Fruit fly (Drosophila melanogaster) whole organism, embryonic: ENCODE results near the gene CheB38b.

Experiments used
- Bgb ChIP-seq: fragments of 200-800 bp; sonication (Bioruptor generic); IDR thresholded peaks from 2 replicates; pipeline ENCODE4 v1.3.6; 2022; ENCODE audit warnings: missing biosample characterization, missing genetic modification characterization; ENCODE audit not compliant: partially characterized antibody
- CG11085 ChIP-seq: fragments of 200-800 bp; sonication (Bioruptor generic); IDR thresholded peaks from 2 replicates; pipeline ENCODE4 v1.3.6; 2022; ENCODE audit warnings: missing biosample characterization, missing genetic modification characterization
- CG12155 ChIP-seq: fragments of 200-800 bp; sonication (Bioruptor generic); optimal IDR thresholded peaks from 3 replicates; lab custom pipeline; 2016; ENCODE audit warnings: missing biosample characterization, missing genetic modification characterization
- CG12769 ChIP-seq: fragments of 200-800 bp; sonication (Bioruptor generic); optimal IDR thresholded peaks from 2 replicates; lab custom pipeline; 2019; ENCODE audit warnings: missing biosample characterization, mild to moderate bottlenecking, missing genetic modification characterization, moderate library complexity
- CG15479 ChIP-seq: fragments of 200-800 bp; sonication (Bioruptor generic); optimal IDR thresholded peaks from 3 replicates; lab custom pipeline; 2019; ENCODE audit warnings: missing biosample characterization, mild to moderate bottlenecking, missing genetic modification characterization, moderate library complexity
- CG2712 ChIP-seq: fragments of 200-800 bp; optimal IDR thresholded peaks from 3 replicates; lab custom pipeline; 2019; ENCODE audit warnings: missing biosample characterization, mild to moderate bottlenecking, missing genetic modification characterization, moderate library complexity
- CG2889 ChIP-seq: fragments of 200-800 bp; sonication (Bioruptor generic); IDR thresholded peaks from 3 replicates; pipeline ENCODE4 v1.3.6; 2022; ENCODE audit warnings: missing biosample characterization, missing genetic modification characterization
- CG30431 ChIP-seq: fragments of 200-800 bp; sonication (Bioruptor generic); optimal IDR thresholded peaks from 2 replicates; lab custom pipeline; 2017; ENCODE audit warnings: missing biosample characterization, missing genetic modification characterization
- CG34376 ChIP-seq: fragments of 200-800 bp; sonication (Bioruptor generic); optimal IDR thresholded peaks from 2 replicates; lab custom pipeline; 2018; ENCODE audit warnings: missing biosample characterization, mild to moderate bottlenecking, missing genetic modification characterization
- CG4707 ChIP-seq: fragments of 200-800 bp; sonication (Bioruptor generic); optimal IDR thresholded peaks from 2 replicates; lab custom pipeline; 2018; ENCODE audit warnings: missing biosample characterization, mild to moderate bottlenecking, missing genetic modification characterization, moderate library complexity
- CG6272 ChIP-seq: fragments of 200-800 bp; sonication (Bioruptor generic); IDR thresholded peaks from 2 replicates; pipeline ENCODE4 v1.3.6; 2022; ENCODE audit warnings: missing biosample characterization, missing genetic modification characterization
- CG6791 ChIP-seq: fragments of 200-800 bp; sonication (Bioruptor generic); IDR thresholded peaks from 3 replicates; pipeline ENCODE4 v1.3.6; 2022; ENCODE audit warnings: missing biosample characterization, missing genetic modification characterization; ENCODE audit not compliant: partially characterized antibody
- CG9215 ChIP-seq: fragments of 200-800 bp; sonication (Bioruptor generic); IDR thresholded peaks from 2 replicates; pipeline ENCODE4 v1.3.6; 2022; ENCODE audit warnings: missing biosample characterization, missing genetic modification characterization
- CHES-1-like ChIP-seq: fragments of 200-800 bp; sonication (Bioruptor generic); optimal IDR thresholded peaks from 2 replicates; lab custom pipeline; 2016; ENCODE audit warnings: missing biosample characterization, missing genetic modification characterization
- CTCF ChIP-seq: fragments of 200-800 bp; sonication (Bioruptor generic); optimal IDR thresholded peaks from 2 replicates; lab custom pipeline; 2017; ENCODE audit warnings: missing biosample characterization, mild to moderate bottlenecking, missing genetic modification characterization, moderate library complexity
- CkIIα-i1 ChIP-seq: fragments of 200-800 bp; sonication (Bioruptor generic); IDR thresholded peaks from 2 replicates; pipeline ENCODE4 v1.3.6; 2022; ENCODE audit warnings: missing biosample characterization, missing genetic modification characterization
- E2f2 ChIP-seq: fragments of 200-800 bp; sonication (Bioruptor generic); IDR thresholded peaks from 2 replicates; pipeline ENCODE4 v1.3.6; 2022; ENCODE audit warnings: missing biosample characterization, missing genetic modification characterization
- Eip74EF ChIP-seq, 2 experiments: fragments of 200-800 bp in 1 of 2; fragments of >200 bp in 1 of 2; sonication (Bioruptor generic) in 1 of 2; optimal IDR thresholded peaks; 2 replicates each; lab custom pipeline; 2017 to 2019; ENCODE audit warnings: missing biosample characterization in 2 of 2, missing genetic modification characterization in 2 of 2, mild to moderate bottlenecking in 1 of 2, moderate library complexity in 1 of 2
- Ets97D ChIP-seq: fragments of 200-800 bp; sonication (Bioruptor generic); optimal IDR thresholded peaks from 3 replicates; lab custom pipeline; 2016; ENCODE audit warnings: missing biosample characterization, missing genetic modification characterization
- Fer1 ChIP-seq: fragments of 200-800 bp; sonication (Bioruptor generic); optimal IDR thresholded peaks from 2 replicates; lab custom pipeline; 2017; ENCODE audit warnings: missing biosample characterization, mild to moderate bottlenecking, missing genetic modification characterization
- HmgZ ChIP-seq: fragments of 200-800 bp; sonication (Bioruptor generic); optimal IDR thresholded peaks from 2 replicates; lab custom pipeline; 2018; ENCODE audit warnings: missing biosample characterization, mild to moderate bottlenecking, missing genetic modification characterization
- Jarid2 ChIP-seq: fragments of 200-800 bp; sonication (Bioruptor generic); optimal IDR thresholded peaks from 3 replicates; lab custom pipeline; 2017; ENCODE audit warnings: mild to moderate bottlenecking, missing biosample characterization, missing genetic modification reagents, missing genetic modification characterization
- Lpt ChIP-seq: fragments of >200 bp; optimal IDR thresholded peaks from 2 replicates; lab custom pipeline; 2018; ENCODE audit warnings: missing biosample characterization, missing genetic modification characterization
- Med ChIP-seq: fragments of 200-800 bp; sonication (Bioruptor generic); peaks from one replicate; lab custom pipeline; 2016; ENCODE audit warnings: missing biosample characterization, missing genetic modification characterization, mild to moderate bottlenecking, inconsistent platforms, moderate library complexity
- Opbp ChIP-seq: fragments of 200-800 bp; sonication (Bioruptor generic); IDR thresholded peaks from 3 replicates; pipeline ENCODE4 v1.3.6; 2022; ENCODE audit warnings: missing biosample characterization, missing genetic modification characterization; ENCODE audit not compliant: partially characterized antibody
- Six4 ChIP-seq: fragments of 200-800 bp; sonication (Bioruptor generic); optimal IDR thresholded peaks from 2 replicates; lab custom pipeline; 2016; ENCODE audit warnings: missing biosample characterization, missing genetic modification characterization
- Stat92E ChIP-seq, 3 experiments: fragments of >200 bp in 2 of 3; fragments of 200-800 bp in 1 of 3; sonication (Bioruptor generic) in 1 of 3; optimal IDR thresholded peaks; 2 replicates each; lab custom pipeline; 2017 to 2019; ENCODE audit warnings: missing biosample characterization in 3 of 3, missing genetic modification characterization in 3 of 3, mild to moderate bottlenecking in 1 of 3, moderate library complexity in 1 of 3
- al ChIP-seq: fragments of 200-800 bp; sonication (Bioruptor generic); IDR thresholded peaks from 2 replicates; pipeline ENCODE4 v1.3.6; 2022; ENCODE audit warnings: missing biosample characterization, missing genetic modification characterization
- bigmax ChIP-seq: fragments of 200-800 bp; sonication (Bioruptor generic); optimal IDR thresholded peaks from 2 replicates; lab custom pipeline; 2018; ENCODE audit warnings: missing biosample characterization, mild to moderate bottlenecking, missing genetic modification characterization
- br ChIP-seq: fragments of >200 bp; optimal IDR thresholded peaks from 2 replicates; lab custom pipeline; 2017
- crol ChIP-seq: fragments of 200-800 bp; sonication (Bioruptor generic); IDR thresholded peaks from 2 replicates; pipeline ENCODE4 v1.3.6; 2022; ENCODE audit warnings: missing biosample characterization, missing genetic modification characterization
- eve ChIP-seq, 2 experiments: fragments of >200 bp; optimal IDR thresholded peaks; 2 replicates each; lab custom pipeline; 2017; ENCODE audit warnings: missing biosample characterization in 2 of 2, missing genetic modification characterization in 2 of 2
- hkb ChIP-seq, 2 experiments: fragments of 200-800 bp in 1 of 2; fragments of >200 bp in 1 of 2; sonication (Bioruptor generic) in 1 of 2; IDR thresholded peaks in 1 of 2; optimal IDR thresholded peaks in 1 of 2; 2 replicates each; pipeline versions ENCODE4 v1.3.6 to Lab custom; 2017 to 2022; ENCODE audit warnings: missing biosample characterization in 1 of 2, missing genetic modification characterization in 1 of 2
- insv ChIP-seq, 2 experiments: fragments of 200-800 bp; sonication (Bioruptor generic); optimal IDR thresholded peaks; 3 replicates each; lab custom pipeline; 2016 to 2018; ENCODE audit warnings: missing biosample characterization in 2 of 2, missing genetic modification characterization in 2 of 2
- kni ChIP-seq: fragments of 200-800 bp; sonication (Bioruptor generic); optimal IDR thresholded peaks from 3 replicates; lab custom pipeline; 2017; ENCODE audit warnings: mild to moderate bottlenecking, missing biosample characterization, missing genetic modification reagents, missing genetic modification characterization
- oc ChIP-seq: fragments of 200-800 bp; sonication (Bioruptor generic); optimal IDR thresholded peaks from 2 replicates; lab custom pipeline; 2018; ENCODE audit warnings: missing biosample characterization, mild to moderate bottlenecking, missing genetic modification characterization, moderate library complexity
- pan ChIP-seq, 4 experiments: fragments of >200 bp in 3 of 4; fragments of 200-800 bp in 1 of 4; sonication (Bioruptor generic) in 1 of 4; optimal IDR thresholded peaks in 3 of 4; IDR thresholded peaks in 1 of 4; 2 replicates each; pipeline versions ENCODE4 v1.3.6 to Lab custom; 2017 to 2022; ENCODE audit warnings: missing biosample characterization in 2 of 4, missing genetic modification characterization in 2 of 4, mixed read lengths in 1 of 4
- pita ChIP-seq: fragments of 200-800 bp; sonication (Bioruptor generic); optimal IDR thresholded peaks from 2 replicates; lab custom pipeline; 2017; ENCODE audit warnings: missing biosample characterization, mild to moderate bottlenecking, missing genetic modification characterization
- rib ChIP-seq: fragments of 200-800 bp; sonication (Bioruptor generic); IDR thresholded peaks from 2 replicates; pipeline ENCODE4 v1.3.6; 2022; ENCODE audit warnings: missing biosample characterization, missing genetic modification characterization
- sd ChIP-seq: fragments of 200-800 bp; sonication (Bioruptor generic); optimal IDR thresholded peaks from 3 replicates; lab custom pipeline; 2018; ENCODE audit warnings: missing biosample characterization, mild to moderate bottlenecking, missing genetic modification characterization, moderate library complexity
- slbo ChIP-seq: fragments of 200-800 bp; sonication (Bioruptor generic); IDR thresholded peaks from 2 replicates; pipeline ENCODE4 v1.3.6; 2022; ENCODE audit warnings: missing biosample characterization, missing genetic modification characterization
- sob ChIP-seq: fragments of 200-800 bp; sonication (Bioruptor generic); IDR thresholded peaks from 2 replicates; pipeline ENCODE4 v1.3.6; 2022; ENCODE audit warnings: missing biosample characterization, missing genetic modification characterization
- sr ChIP-seq: fragments of 200-800 bp; sonication (Bioruptor generic); IDR thresholded peaks from 3 replicates; pipeline ENCODE4 v1.3.6; 2022; ENCODE audit warnings: missing biosample characterization, missing genetic modification characterization
- stc ChIP-seq: fragments of 200-800 bp; sonication (Bioruptor generic); IDR thresholded peaks from 2 replicates; pipeline ENCODE4 v1.3.6; 2022; ENCODE audit warnings: missing biosample characterization, missing genetic modification characterization
- stwl ChIP-seq: fragments of 200-800 bp; sonication (Bioruptor generic); optimal IDR thresholded peaks from 3 replicates; lab custom pipeline; 2018; ENCODE audit warnings: missing biosample characterization, mild to moderate bottlenecking, missing genetic modification characterization, moderate library complexity
- twi ChIP-seq: fragments of 200-800 bp; optimal IDR thresholded peaks from 2 replicates; lab custom pipeline; 2019; ENCODE audit warnings: missing biosample characterization, mild to moderate bottlenecking, missing genetic modification characterization, moderate library complexity
- z ChIP-seq: fragments of 200-800 bp; sonication (Bioruptor generic); IDR thresholded peaks from 3 replicates; pipeline ENCODE4 v1.3.6; 2022; ENCODE audit warnings: missing biosample characterization, missing genetic modification characterization

The CheB38b gene

DNA sequence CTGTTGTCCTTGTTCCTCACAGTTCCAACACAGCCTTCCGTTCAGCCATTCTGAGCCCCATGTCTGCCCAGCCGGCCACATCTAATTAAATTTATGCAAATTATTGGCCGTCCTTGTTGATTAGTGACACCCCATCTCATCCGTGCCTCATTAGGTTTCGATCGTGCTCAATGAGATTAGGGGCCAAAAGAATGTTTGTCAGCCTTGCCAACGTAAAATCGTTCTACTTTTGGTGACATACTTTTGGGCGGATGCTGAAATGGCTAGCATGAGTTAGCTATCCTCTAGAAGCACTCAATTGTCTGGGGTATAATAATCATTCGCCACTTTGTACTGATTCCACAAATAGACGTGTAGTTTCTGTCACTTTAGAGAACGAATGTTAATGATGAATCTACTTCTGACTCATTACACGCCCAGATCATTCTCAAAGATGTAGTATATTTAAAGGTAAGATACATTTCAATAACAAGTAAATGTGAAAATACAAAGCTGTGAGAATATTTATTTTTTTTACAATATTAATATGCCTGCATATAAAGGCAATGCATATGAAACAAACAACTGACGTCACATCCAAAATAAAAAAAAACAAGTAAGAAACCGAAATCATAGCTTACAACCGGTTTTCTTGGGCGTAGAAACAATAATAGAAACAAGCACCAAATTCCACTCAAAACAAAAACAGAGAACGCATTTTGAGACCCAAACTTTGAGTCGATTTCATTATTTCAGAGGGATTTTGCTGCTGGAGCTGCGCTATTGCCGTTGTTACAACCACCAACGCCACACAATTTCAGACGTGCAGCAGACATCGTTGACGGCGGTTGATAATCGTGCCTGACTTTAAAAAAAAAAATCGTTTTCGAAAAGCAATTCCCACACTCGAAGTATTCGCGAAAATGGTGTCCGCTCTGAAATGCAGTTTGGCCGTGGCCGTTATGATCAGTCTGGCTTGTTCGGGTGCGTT, 41.6 kb upstream of the CheB38b start, which contains the start of gene bero:
TSS of gene bero (plus strand) at position 325 of the 970 bp plus-strand sequence.
- peak in 1 of 3 experiments; percentile 20 for TF ChIP-seq Stat92E (GFP tag; optimal IDR thresholded peaks at IDR 0.05; lab: Kevin White, UChicago)
- peak; percentile 19 for TF ChIP-seq stwl
- peak; percentile 30; the same call in 1 of the 2 replicates for TF ChIP-seq Bgb
- no peak for TF ChIP-seq Ets97D (GFP tag; lab: Kevin White, UChicago)
- no peak for TF ChIP-seq al (GFP tag; lab: Robert Waterston, UW)
- TF ChIP-seq z (GFP tag; lab: Robert Waterston, UW), result peak; percentile 95
- TF ChIP-seq E2f2, result no peak
- TF ChIP-seq CG15479, result no peak
- peak; percentile 61 for TF ChIP-seq Med
- peak; percentile 21 for TF ChIP-seq CG34376 (GFP tag; lab: Kevin White, UChicago)
- TF ChIP-seq CG30431 (GFP tag; lab: Kevin White, UChicago), result no peak
- TF ChIP-seq pita (GFP tag; lab: Kevin White, UChicago), result no peak
- TF ChIP-seq insv (GFP tag; optimal IDR thresholded peaks at IDR 0.05; lab: Kevin White, UChicago), result peak in 1 of 2 experiments; percentile 79
- no peak for TF ChIP-seq twi (tag; lab: Kevin White, UChicago)
- TF ChIP-seq Opbp, result peak; percentile 29; the same call in 1 of the 3 replicates
- TF ChIP-seq CG2889 (GFP tag; lab: Robert Waterston, UW), result no peak
- TF ChIP-seq oc, result no peak
- peak; percentile 5 for TF ChIP-seq CG4707 (GFP tag; lab: Kevin White, UChicago)
- peak; percentile 52 for TF ChIP-seq CG12769 (tag; lab: Kevin White, UChicago)
- TF ChIP-seq CTCF (GFP tag; lab: Kevin White, UChicago), result peak; percentile 13
- TF ChIP-seq Six4, result no peak
- TF ChIP-seq CG6791 (GFP tag; lab: Robert Waterston, UW), result no peak
- no peak for TF ChIP-seq br (lab: Kevin White, UChicago)
- peak; percentile 58; the same call in 1 of the 2 replicates for TF ChIP-seq rib (GFP tag; lab: Robert Waterston, UW)
- peak; percentile 36; the same call in 1 of the 2 replicates for TF ChIP-seq slbo (GFP tag; lab: Robert Waterston, UW)
- no peak for TF ChIP-seq pan (optimal IDR thresholded peaks at IDR 0.05; lab: Kevin White, UChicago)
- TF ChIP-seq pan (GFP tag; optimal IDR thresholded peaks at IDR 0.05 in 1 of 2, IDR thresholded peaks at IDR 0.05 in 1 of 2), result peak in 1 of 2 experiments; percentile 19
- peak; percentile 69 for TF ChIP-seq Jarid2 (GFP tag; lab: Kevin White, UChicago)
- TF ChIP-seq kni (GFP tag; lab: Kevin White, UChicago), result peak; percentile 49
- no peak for TF ChIP-seq CHES-1-like (GFP tag; lab: Kevin White, UChicago)
- peak; percentile 72 for TF ChIP-seq sd (tag; lab: Kevin White, UChicago)
- no peak for TF ChIP-seq CG12155
- TF ChIP-seq hkb (optimal IDR thresholded peaks at IDR 0.05; lab: Kevin White, UChicago), result no peak
- 0 out of 2 replicates have a peak, but pooled peaks have one; percentile 15 for TF ChIP-seq hkb (GFP tag; IDR thresholded peaks at IDR 0.05; lab: Robert Waterston, UW)
- no peak for TF ChIP-seq CkIIα-i1 (GFP tag; lab: Robert Waterston, UW)
- TF ChIP-seq Lpt (GFP tag; lab: Kevin White, UChicago), result no peak
- TF ChIP-seq eve (GFP tag; optimal IDR thresholded peaks at IDR 0.05; lab: Kevin White, UChicago), result peak in 1 of 2 experiments; percentile 76
- TF ChIP-seq CG6272 (GFP tag; lab: Robert Waterston, UW), result no peak
- no peak for TF ChIP-seq HmgZ (tag; lab: Kevin White, UChicago)
- no peak for TF ChIP-seq CG11085 (GFP tag; lab: Robert Waterston, UW)
- TF ChIP-seq Fer1, result no peak
- peak; percentile 17; the same call in 1 of the 2 replicates for TF ChIP-seq sob (GFP tag; lab: Robert Waterston, UW)
- peak; percentile 38; the same call in 1 of the 3 replicates for TF ChIP-seq sr (GFP tag; lab: Robert Waterston, UW)
- TF ChIP-seq bigmax (GFP tag; lab: Kevin White, UChicago), result no peak
- TF ChIP-seq Eip74EF (GFP tag; optimal IDR thresholded peaks at IDR 0.05; lab: Kevin White, UChicago), result peak in 1 of 2 experiments; percentile 31
- peak; percentile 29 for TF ChIP-seq CG2712
- peak; percentile 79 for TF ChIP-seq CG9215 (GFP tag; lab: Robert Waterston, UW)
- TF ChIP-seq crol (GFP tag; lab: Robert Waterston, UW), result no peak
- peak; percentile 34; the same call in 1 of the 2 replicates for TF ChIP-seq stc (GFP tag; lab: Robert Waterston, UW)
